Fruit fly (Drosophila melanogaster) whole organism, embryonic: Measurements from ENCODE around the gene InR.
A peak's percentile ranks its signal among the peaks of the same experiment; 100 is the strongest.

Experiments
- Aef1 ChIP-seq: fragments of 200-800 bp; sonication (Bioruptor generic); IDR thresholded peaks from 3 replicates; pipeline ENCODE4 v1.3.6; 2022; ENCODE audit warnings: missing biosample characterization, missing genetic modification characterization
- B-H1 ChIP-seq: fragments of 200-800 bp; sonication (Bioruptor generic); IDR thresholded peaks from 3 replicates; pipeline ENCODE4 v1.3.6; 2022; ENCODE audit warnings: missing biosample characterization, missing genetic modification characterization
- B-H2 ChIP-seq: fragments of 200-800 bp; sonication (Bioruptor generic); optimal IDR thresholded peaks from 2 replicates; lab custom pipeline; 2018; ENCODE audit warnings: missing biosample characterization, mild to moderate bottlenecking, missing genetic modification characterization
- Blimp-1 ChIP-seq: fragments of 200-800 bp; sonication (Bioruptor generic); optimal IDR thresholded peaks from 3 replicates; lab custom pipeline; 2018; ENCODE audit warnings: missing biosample characterization, missing genetic modification characterization, mild to moderate bottlenecking, moderate library complexity, missing genetic modification reagents
- BtbVII ChIP-seq: fragments of 200-800 bp; sonication (Bioruptor generic); optimal IDR thresholded peaks from 3 replicates; lab custom pipeline; 2017; ENCODE audit warnings: missing biosample characterization, mild to moderate bottlenecking, missing genetic modification characterization
- CG10147 ChIP-seq: fragments of 200-800 bp; sonication (Bioruptor generic); optimal IDR thresholded peaks from 2 replicates; lab custom pipeline; 2019; ENCODE audit warnings: missing biosample characterization, mild to moderate bottlenecking, missing genetic modification characterization, moderate library complexity
- CG10366 ChIP-seq: fragments of 200-800 bp; sonication (Bioruptor generic); IDR thresholded peaks from 2 replicates; pipeline ENCODE4 v1.3.6; 2022; ENCODE audit warnings: missing biosample characterization, missing genetic modification characterization
- CG10462 ChIP-seq: fragments of 200-800 bp; sonication (Bioruptor generic); optimal IDR thresholded peaks from 2 replicates; lab custom pipeline; 2016; ENCODE audit warnings: missing biosample characterization, missing genetic modification characterization
- CG12299 ChIP-seq: fragments of 200-800 bp; sonication (Bioruptor generic); optimal IDR thresholded peaks from 2 replicates; lab custom pipeline; 2018; ENCODE audit warnings: missing biosample characterization, mild to moderate bottlenecking, missing genetic modification characterization
- CG12769 ChIP-seq: fragments of 200-800 bp; sonication (Bioruptor generic); optimal IDR thresholded peaks from 2 replicates; lab custom pipeline; 2019; ENCODE audit warnings: missing biosample characterization, mild to moderate bottlenecking, missing genetic modification characterization, moderate library complexity
- CG13287 ChIP-seq: fragments of 200-800 bp; sonication (Bioruptor generic); IDR thresholded peaks from 2 replicates; pipeline ENCODE4 v1.3.6; 2022; ENCODE audit warnings: missing biosample characterization, missing genetic modification characterization; ENCODE audit not compliant: partially characterized antibody
- CG15011 ChIP-seq: fragments of 200-800 bp; sonication (Bioruptor generic); optimal IDR thresholded peaks from 3 replicates; lab custom pipeline; 2018; ENCODE audit warnings: missing biosample characterization, mild to moderate bottlenecking, missing genetic modification characterization
- CG15269 ChIP-seq: fragments of 200-800 bp; sonication (Bioruptor generic); optimal IDR thresholded peaks from 2 replicates; lab custom pipeline; 2018; ENCODE audit warnings: missing biosample characterization, mild to moderate bottlenecking, missing genetic modification characterization, moderate library complexity
- CG17359 ChIP-seq: fragments of 200-800 bp; sonication (Bioruptor generic); optimal IDR thresholded peaks from 3 replicates; lab custom pipeline; 2018; ENCODE audit warnings: missing biosample characterization, mild to moderate bottlenecking, missing genetic modification characterization, moderate library complexity
- CG17829 ChIP-seq: fragments of 200-800 bp; optimal IDR thresholded peaks from 2 replicates; lab custom pipeline; 2019; ENCODE audit warnings: missing biosample characterization, mild to moderate bottlenecking, missing genetic modification characterization, moderate library complexity
- CG2116 ChIP-seq: fragments of 200-800 bp; sonication (Bioruptor generic); optimal IDR thresholded peaks from 3 replicates; lab custom pipeline; 2018; ENCODE audit warnings: missing biosample characterization, mild to moderate bottlenecking, missing genetic modification characterization
- CG2199 ChIP-seq: fragments of 200-800 bp; sonication (Bioruptor generic); IDR thresholded peaks from 3 replicates; pipeline ENCODE4 v1.3.6; 2022; ENCODE audit warnings: missing biosample characterization, missing genetic modification characterization
- CG31388 ChIP-seq: fragments of 200-800 bp; sonication (Bioruptor generic); optimal IDR thresholded peaks from 2 replicates; lab custom pipeline; 2016; ENCODE audit warnings: missing biosample characterization, missing genetic modification characterization
- CG3407 ChIP-seq: fragments of 200-800 bp; sonication (Bioruptor generic); optimal IDR thresholded peaks from 2 replicates; lab custom pipeline; 2018; ENCODE audit warnings: missing biosample characterization, mild to moderate bottlenecking, missing genetic modification characterization
- CG3847 ChIP-seq: fragments of 200-800 bp; sonication (Bioruptor generic); IDR thresholded peaks from 2 replicates; pipeline ENCODE4 v1.3.6; 2022; ENCODE audit warnings: missing biosample characterization, missing genetic modification characterization
- CG43689 ChIP-seq: fragments of 200-800 bp; sonication (Bioruptor generic); IDR thresholded peaks from 2 replicates; pipeline ENCODE4 v1.3.6; 2022; ENCODE audit warnings: missing biosample characterization, missing genetic modification characterization
- CG7357 ChIP-seq: fragments of 200-800 bp; sonication (Bioruptor generic); IDR thresholded peaks from 3 replicates; pipeline ENCODE4 v1.3.6; 2022; ENCODE audit warnings: missing biosample characterization, missing genetic modification characterization
- CG7928 ChIP-seq: fragments of 200-800 bp; sonication (Bioruptor generic); optimal IDR thresholded peaks from 2 replicates; lab custom pipeline; 2017; ENCODE audit warnings: missing biosample characterization, mild to moderate bottlenecking, missing genetic modification characterization
- CG8765 ChIP-seq: fragments of 200-800 bp; sonication (Bioruptor generic); IDR thresholded peaks from 2 replicates; pipeline ENCODE4 v1.3.6; 2022; ENCODE audit warnings: missing biosample characterization, missing genetic modification characterization
- CG8924 ChIP-seq: fragments of 200-800 bp; optimal IDR thresholded peaks from 3 replicates; lab custom pipeline; 2019; ENCODE audit warnings: missing biosample characterization, mild to moderate bottlenecking, missing genetic modification characterization, moderate library complexity
- Doc2 ChIP-seq: fragments of 200-800 bp; sonication (Bioruptor generic); IDR thresholded peaks from 2 replicates; pipeline ENCODE4 v1.3.6; 2022; ENCODE audit warnings: missing biosample characterization, missing genetic modification characterization
- Dref ChIP-seq: fragments of 200-800 bp; sonication (Bioruptor generic); IDR thresholded peaks from 2 replicates; pipeline ENCODE4 v1.3.6; 2022; ENCODE audit warnings: missing biosample characterization, missing genetic modification characterization
- Hr51 ChIP-seq, 2 experiments: fragments of 200-800 bp; sonication (Bioruptor generic); optimal IDR thresholded peaks; 2 replicates in 1 of 2; 3 replicates in 1 of 2; lab custom pipeline; 2016 to 2018; ENCODE audit warnings: missing biosample characterization in 2 of 2, missing genetic modification characterization in 2 of 2, mild to moderate bottlenecking in 1 of 2, moderate library complexity in 1 of 2
- Nf-YA ChIP-seq: fragments of 200-800 bp; sonication (Bioruptor generic); IDR thresholded peaks from 2 replicates; pipeline ENCODE4 v1.3.6; 2022; ENCODE audit warnings: missing biosample characterization, missing genetic modification characterization
- Sry-β ChIP-seq: fragments of 200-800 bp; sonication (Bioruptor generic); optimal IDR thresholded peaks from 2 replicates; lab custom pipeline; 2018; ENCODE audit warnings: missing biosample characterization, mild to moderate bottlenecking, missing genetic modification characterization, moderate library complexity
- Ssrp ChIP-seq: fragments of 200-800 bp; sonication (Bioruptor generic); optimal IDR thresholded peaks from 2 replicates; lab custom pipeline; 2018; ENCODE audit warnings: missing biosample characterization, mild to moderate bottlenecking, missing genetic modification characterization, moderate library complexity
- Xrp1 ChIP-seq: fragments of 200-800 bp; sonication (Bioruptor generic); IDR thresholded peaks from 2 replicates; pipeline ENCODE4 v1.3.6; 2022; ENCODE audit warnings: missing biosample characterization, missing genetic modification characterization
- ac ChIP-seq: fragments of 200-800 bp; sonication (Bioruptor generic); optimal IDR thresholded peaks from 3 replicates; lab custom pipeline; 2017; ENCODE audit warnings: missing biosample characterization, mild to moderate bottlenecking, missing genetic modification characterization
- btn ChIP-seq: fragments of 200-800 bp; sonication (Bioruptor generic); optimal IDR thresholded peaks from 2 replicates; lab custom pipeline; 2016; ENCODE audit warnings: missing biosample characterization, missing genetic modification characterization
- eyg ChIP-seq: fragments of 200-800 bp; sonication (Bioruptor generic); optimal IDR thresholded peaks from 3 replicates; lab custom pipeline; 2016; ENCODE audit warnings: missing biosample characterization, missing genetic modification characterization
- fd102C ChIP-seq: fragments of 200-800 bp; sonication (Bioruptor generic); optimal IDR thresholded peaks from 2 replicates; lab custom pipeline; 2018; ENCODE audit warnings: missing biosample characterization, mild to moderate bottlenecking, missing genetic modification characterization, moderate library complexity
- fru ChIP-seq: fragments of >200 bp; optimal IDR thresholded peaks from 2 replicates; lab custom pipeline; 2017
- fu2 ChIP-seq: fragments of 200-800 bp; sonication (Bioruptor generic); optimal IDR thresholded peaks from 2 replicates; lab custom pipeline; 2016; ENCODE audit warnings: missing biosample characterization, missing genetic modification characterization
- gce ChIP-seq: fragments of 200-800 bp; sonication (Bioruptor generic); IDR thresholded peaks from 3 replicates; pipeline ENCODE4 v1.3.6; 2022; ENCODE audit warnings: missing biosample characterization, missing genetic modification characterization
- gcm ChIP-seq: fragments of 200-800 bp; sonication (Bioruptor generic); optimal IDR thresholded peaks from 2 replicates; lab custom pipeline; 2019; ENCODE audit warnings: missing biosample characterization, mild to moderate bottlenecking, missing genetic modification characterization, moderate library complexity
- gfzf ChIP-seq: fragments of 200-800 bp; sonication (Bioruptor generic); optimal IDR thresholded peaks from 2 replicates; lab custom pipeline; 2016; ENCODE audit warnings: missing biosample characterization, mild to moderate bottlenecking, missing genetic modification characterization, moderate library complexity
- gt ChIP-seq: fragments of 200-800 bp; sonication (Bioruptor generic); IDR thresholded peaks from 2 replicates; pipeline ENCODE4 v1.3.6; 2022; ENCODE audit warnings: missing biosample characterization, missing genetic modification characterization
- ken ChIP-seq: fragments of 200-800 bp; sonication (Bioruptor generic); IDR thresholded peaks from 3 replicates; pipeline ENCODE4 v1.3.6; 2022; ENCODE audit warnings: missing biosample characterization, missing genetic modification characterization
- lab ChIP-seq: fragments of 200-800 bp; sonication (Bioruptor generic); optimal IDR thresholded peaks from 3 replicates; lab custom pipeline; 2017; ENCODE audit warnings: missing biosample characterization, missing genetic modification characterization, mild to moderate bottlenecking, moderate library complexity, missing genetic modification reagents
- lilli ChIP-seq: fragments of 200-800 bp; sonication (Bioruptor generic); optimal IDR thresholded peaks from 3 replicates; lab custom pipeline; 2016; ENCODE audit warnings: missing biosample characterization, missing genetic modification characterization
- nom ChIP-seq: fragments of 200-800 bp; sonication (Bioruptor generic); optimal IDR thresholded peaks from 2 replicates; lab custom pipeline; 2017; ENCODE audit warnings: missing biosample characterization, missing genetic modification characterization, mild to moderate bottlenecking, moderate library complexity, missing genetic modification reagents
- psq ChIP-seq: fragments of 200-800 bp; sonication (Bioruptor generic); optimal IDR thresholded peaks from 2 replicates; lab custom pipeline; 2017; ENCODE audit warnings: missing biosample characterization, missing genetic modification characterization
- salm ChIP-seq: fragments of 200-800 bp; sonication (Bioruptor generic); optimal IDR thresholded peaks from 2 replicates; lab custom pipeline; 2018; ENCODE audit warnings: missing biosample characterization, mild to moderate bottlenecking, missing genetic modification characterization
- sisA ChIP-seq: fragments of 200-800 bp; sonication (Bioruptor generic); IDR thresholded peaks from 2 replicates; pipeline ENCODE4 v1.3.6; 2022; ENCODE audit warnings: missing biosample characterization, missing genetic modification characterization
- slou ChIP-seq: fragments of 200-800 bp; sonication (Bioruptor generic); optimal IDR thresholded peaks from 3 replicates; lab custom pipeline; 2016; ENCODE audit warnings: missing biosample characterization, missing genetic modification characterization

The InR gene

dm6 chr3R:21590677-21591369 is 28.3 kb downstream of the InR start (continued):
- TF ChIP-seq Dref (GFP tag; lab: Robert Waterston, UW) (no peak), salm (tag; lab: Kevin White, UChicago) (peak; percentile 74), CG43689 (GFP tag; lab: Robert Waterston, UW) (peak; percentile 87), btn (GFP tag; lab: Kevin White, UChicago) (peak; percentile 97), gfzf (peak; percentile 17), B-H2 (GFP tag; lab: Kevin White, UChicago) (peak; percentile 85), Doc2 (GFP tag; lab: Robert Waterston, UW) (no peak; the same call in 1 of the 2 replicates), CG17829 (tag; lab: Kevin White, UChicago) (peak; percentile 85), eyg (peak; percentile 94), CG3847 (peak; percentile 75), CG7928 (peak; percentile 63), BtbVII (peak; percentile 91), lilli (peak; percentile 88), CG31388 (peak; percentile 93), CG15011 (GFP tag; lab: Kevin White, UChicago) (peak; percentile 96), Ssrp (peak; percentile 67), lab (GFP tag; lab: Kevin White, UChicago) (peak; percentile 98), ken (peak; percentile 92), CG8765 (GFP tag; lab: Robert Waterston, UW) (peak; percentile 86), nom (peak; percentile 40), CG2199 (GFP tag; lab: Robert Waterston, UW) (peak; percentile 42; the same call in 1 of the 3 replicates), CG13287 (GFP tag; lab: Robert Waterston, UW) (no peak), Xrp1 (GFP tag; lab: Robert Waterston, UW) (peak; percentile 98), Blimp-1 (peak; percentile 92), slou (GFP tag; lab: Kevin White, UChicago) (peak; percentile 92), CG10147 (GFP tag; lab: Kevin White, UChicago) (peak; percentile 85), fd102C (GFP tag; lab: Kevin White, UChicago) (peak; percentile 98), Hr51 (GFP tag; optimal IDR thresholded peaks at IDR 0.05; lab: Kevin White, UChicago) (peak; percentile 67 to 94), gce (GFP tag; lab: Robert Waterston, UW) (peak; percentile 96), CG17359 (peak; percentile 96), CG10462 (GFP tag; lab: Kevin White, UChicago) (peak; percentile 94), CG2116 (GFP tag; lab: Kevin White, UChicago) (peak; percentile 82), fu2 (peak; percentile 80), gcm (GFP tag; lab: Kevin White, UChicago) (peak; percentile 91), CG15269 (peak; percentile 79), Sry-β (GFP tag; lab: Kevin White, UChicago) (peak; percentile 74), fru (lab: Kevin White, UChicago) (no peak), CG7357 (GFP tag; lab: Robert Waterston, UW) (peak; percentile 76), CG10366 (GFP tag; lab: Robert Waterston, UW) (peak; percentile 86), CG3407 (GFP tag; lab: Kevin White, UChicago) (peak; percentile 98), sisA (GFP tag; lab: Robert Waterston, UW) (peak; percentile 74), psq (GFP tag; lab: Kevin White, UChicago) (peak; percentile 92), CG12769 (peak; percentile 97), Aef1 (peak; percentile 47; the same call in 2 of the 3 replicates), ac (GFP tag; lab: Kevin White, UChicago) (peak; percentile 98), Nf-YA (GFP tag; lab: Robert Waterston, UW) (peak; percentile 92), gt (GFP tag; lab: Robert Waterston, UW) (peak; percentile 90), CG12299 (tag; lab: Kevin White, UChicago) (peak; percentile 90), B-H1 (GFP tag; lab: Robert Waterston, UW) (peak; percentile 92), CG8924 (tag; lab: Kevin White, UChicago) (peak; percentile 88)
